Fruit fly (Drosophila melanogaster): Measurements from ENCODE around the gene CG42502.

CG42502 gene

DNA sequence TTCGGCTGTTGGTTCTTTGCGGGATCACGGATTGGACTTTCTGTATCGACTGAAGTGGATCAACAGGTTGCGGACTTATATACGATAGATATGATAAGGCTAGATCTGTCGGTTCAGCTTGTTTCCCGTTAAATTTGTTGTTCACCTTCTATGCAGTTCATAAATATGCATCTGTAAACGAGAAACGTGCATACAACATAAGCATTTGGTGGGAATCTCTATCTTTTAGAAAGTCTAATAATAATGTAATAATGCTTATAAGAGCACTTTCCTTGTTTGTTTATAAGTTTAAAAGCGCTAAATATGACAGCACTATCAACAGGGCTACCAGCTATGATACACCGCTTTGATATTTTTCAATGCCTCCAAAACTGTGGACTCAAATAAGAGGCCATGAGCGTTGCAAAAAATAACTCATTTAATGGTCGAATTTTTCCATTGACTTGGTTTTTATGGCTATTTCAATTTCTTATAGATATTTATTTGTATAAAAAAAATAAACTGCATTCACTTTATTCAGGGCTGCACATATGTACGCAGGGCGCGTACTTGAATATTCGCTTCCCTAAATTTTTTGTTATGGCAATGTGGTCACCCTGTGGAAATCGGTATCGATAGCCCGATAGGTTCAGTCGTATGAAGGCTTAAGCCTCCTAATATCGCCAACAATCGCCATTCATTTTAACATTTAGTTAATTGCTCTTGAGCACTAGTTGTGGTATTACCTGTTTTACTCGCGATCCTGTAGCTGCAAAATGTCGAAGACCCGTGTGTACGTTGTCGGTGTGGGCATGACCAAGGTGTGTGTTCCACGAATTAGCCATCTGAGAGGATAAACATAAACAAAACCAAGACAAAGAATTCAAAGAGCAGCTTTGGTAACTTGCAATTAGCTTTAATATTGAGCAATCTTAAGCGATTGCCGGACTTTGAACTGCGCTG is 19.8 kb upstream of the CG42502 start, which contains the start of the genes CG17597 and ScpX (continued):
- TF ChIP-seq CG2129 (GFP tag; IDR thresholded peaks at IDR 0.05; ENCODE audit: partially characterized antibody) (peak; percentile 52), jumu (GFP tag; optimal IDR thresholded peaks at IDR 0.05) (peak; percentile 75), ab (GFP tag; optimal IDR thresholded peaks at IDR 0.05) (peak; percentile 24), unc-4 (GFP tag; IDR thresholded peaks at IDR 0.05; ENCODE audit: partially characterized antibody) (peak; percentile 84), hkb (optimal IDR thresholded peaks at IDR 0.05) (no peak), hkb (GFP tag; IDR thresholded peaks at IDR 0.05) (no peak; the same call in 1 of the 2 replicates), CkIIα-i1 (GFP tag; IDR thresholded peaks at IDR 0.05) (no peak), Abd-B (GFP tag; optimal IDR thresholded peaks at IDR 0.05) (peak; percentile 69), CG8924 (tag; optimal IDR thresholded peaks at IDR 0.05) (peak; percentile 56), CG7839 (tag; optimal IDR thresholded peaks at IDR 0.05) (peak; percentile 71), CG9797 (GFP tag; optimal IDR thresholded peaks at IDR 0.05) (peak; percentile 34), CG12155 (GFP tag; optimal IDR thresholded peaks at IDR 0.05) (peak; percentile 65), HLHmδ (GFP tag; optimal IDR thresholded peaks at IDR 0.05) (peak; percentile 14), az2 (GFP tag; optimal IDR thresholded peaks at IDR 0.05) (peak; percentile 63), CG4820 (GFP tag; optimal IDR thresholded peaks at IDR 0.05) (peak; percentile 55), kni (GFP tag; optimal IDR thresholded peaks at IDR 0.05) (peak; percentile 61), gcm2 (GFP tag; optimal IDR thresholded peaks at IDR 0.05) (peak; percentile 45), gfzf (GFP tag; optimal IDR thresholded peaks at IDR 0.05) (peak; percentile 13), Hsf (GFP tag; optimal IDR thresholded peaks at IDR 0.05) (peak; percentile 78), esg (GFP tag; conservative IDR thresholded peaks at IDR 0.05) (no peak), CG31224 (GFP tag; IDR thresholded peaks at IDR 0.05) (peak; percentile 19; the same call in 1 of the 2 replicates), Hmr (GFP tag; optimal IDR thresholded peaks at IDR 0.05) (peak; percentile 63), CG8281 (tag; optimal IDR thresholded peaks at IDR 0.05) (peak; percentile 34), CrebB (tag; optimal IDR thresholded peaks at IDR 0.05) (peak; percentile 16), ci (GFP tag; IDR thresholded peaks at IDR 0.05) (peak; percentile 59; the same call in 1 of the 3 replicates), pita (GFP tag; optimal IDR thresholded peaks at IDR 0.05) (peak; percentile 33)

DNA sequence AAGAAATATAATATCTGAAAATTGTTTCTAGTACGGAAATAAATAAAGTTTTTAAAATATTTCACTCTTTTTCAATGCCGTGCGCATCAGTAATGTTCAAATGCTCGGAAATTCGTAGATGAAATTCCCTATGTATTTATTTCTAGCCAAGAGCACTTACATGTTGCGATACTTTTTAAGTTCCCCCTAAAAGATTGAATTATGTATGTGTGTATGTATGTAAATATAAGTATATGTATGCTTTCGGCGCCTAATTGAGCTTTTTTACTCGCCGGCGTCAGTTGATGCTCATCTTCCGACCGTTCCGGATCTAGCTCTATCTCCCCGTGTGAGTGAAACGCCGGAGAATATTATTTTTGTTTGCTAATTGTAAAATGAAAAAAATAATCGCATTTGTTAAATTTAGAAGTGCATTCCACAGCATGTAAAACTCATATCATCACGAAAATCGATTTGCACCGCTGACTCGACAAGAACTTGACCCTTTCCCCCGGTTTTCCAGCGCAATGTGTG is 15.5 kb upstream of the CG42502 start, which contains the start of gene Ugt36E1:
Gene Ugt36E1 (plus strand): TSS at position 275 of the 513 bp plus-strand sequence.
- TF ChIP-seq chn (GFP tag; optimal IDR thresholded peaks at IDR 0.05) (no peak), sens (GFP tag) (peak; percentile 34), sd (tag; optimal IDR thresholded peaks at IDR 0.05) (peak; percentile 10), zfh2 (GFP tag; optimal IDR thresholded peaks at IDR 0.05) (no peak), Oaz (GFP tag; IDR thresholded peaks at IDR 0.05) (no peak), chif (GFP tag; optimal IDR thresholded peaks at IDR 0.05) (no peak), Nf-YB (GFP tag; optimal IDR thresholded peaks at IDR 0.05) (no peak), Deaf1 (tag; optimal IDR thresholded peaks at IDR 0.05) (peak; percentile 10), CG7357 (GFP tag; IDR thresholded peaks at IDR 0.05) (no peak), Lpt (GFP tag; optimal IDR thresholded peaks at IDR 0.05) (no peak), H15 (GFP tag; IDR thresholded peaks at IDR 0.05) (no peak), YL-1 (GFP tag; optimal IDR thresholded peaks at IDR 0.05) (no peak), Med (GFP tag) (peak; percentile 3), CG17186 (GFP tag; optimal IDR thresholded peaks at IDR 0.05) (no peak), vvl (GFP tag; IDR thresholded peaks at IDR 0.05) (no peak), mam (GFP tag; optimal IDR thresholded peaks at IDR 0.05) (no peak), CG12219 (GFP tag; optimal IDR thresholded peaks at IDR 0.05) (no peak), CG12104 (GFP tag; optimal IDR thresholded peaks at IDR 0.05) (no peak), CG8290 (GFP tag; optimal IDR thresholded peaks at IDR 0.05) (no peak), CG8290 (tag; optimal IDR thresholded peaks at IDR 0.05) (no peak), CG18476 (GFP tag; optimal IDR thresholded peaks at IDR 0.05) (no peak), cad (GFP tag; optimal IDR thresholded peaks at IDR 0.05) (no peak), CG15514 (GFP tag; optimal IDR thresholded peaks at IDR 0.05) (peak; percentile 92), seq (GFP tag; IDR thresholded peaks at IDR 0.05) (no peak)
